Worm (Caenorhabditis elegans) whole organism, L2 larva: Measurements from ENCODE around the gene C49G7.10.

Experiments used
- ZK546.5 ChIP-seq: sonication (generic microtip); optimal IDR thresholded peaks from 2 replicates; lab custom pipeline; 2017; ENCODE audit warnings: missing biosample characterization, missing genetic modification characterization
- alr-1 ChIP-seq: fragments of 150-350 bp; optimal IDR thresholded peaks from 2 replicates; lab custom pipeline; 2014; ENCODE audit warnings: missing biosample characterization, missing genetic modification characterization
- aly-2 ChIP-seq: fragments of 150-350 bp; optimal IDR thresholded peaks from 2 replicates; lab custom pipeline; 2014; ENCODE audit warnings: missing biosample characterization, missing genetic modification characterization
- ama-1 ChIP-seq: fragments of 150-350 bp; optimal IDR thresholded peaks from 2 replicates; lab custom pipeline; 2018; ENCODE audit warnings: inconsistent platforms
- egl-27 ChIP-seq: sonication (generic microtip); optimal IDR thresholded peaks from 3 replicates; lab custom pipeline; 2017; ENCODE audit warnings: missing biosample characterization, missing genetic modification reagents, missing genetic modification characterization
- fos-1 ChIP-seq: fragments of 150-350 bp; optimal IDR thresholded peaks from 2 replicates; lab custom pipeline; 2014; ENCODE audit warnings: missing biosample characterization, missing genetic modification characterization
- mdl-1 ChIP-seq, 2 experiments: fragments of 150-350 bp in 1 of 2; sonication (generic microtip) in 1 of 2; optimal IDR thresholded peaks; 2 replicates each; lab custom pipeline; 2017; ENCODE audit warnings: missing biosample characterization in 2 of 2, missing genetic modification characterization in 2 of 2
- nhr-11 ChIP-seq: fragments of 150-350 bp; optimal IDR thresholded peaks from 2 replicates; lab custom pipeline; 2014; ENCODE audit warnings: missing biosample characterization, missing genetic modification characterization
- nhr-6 ChIP-seq: fragments of 150-350 bp; optimal IDR thresholded peaks from 2 replicates; lab custom pipeline; 2014; ENCODE audit warnings: missing biosample characterization, missing genetic modification characterization
- sem-4 ChIP-seq: fragments of 150-350 bp; optimal IDR thresholded peaks from 2 replicates; lab custom pipeline; 2014; ENCODE audit warnings: missing biosample characterization, missing genetic modification reagents, missing genetic modification characterization
- skn-1 ChIP-seq: sonication (generic microtip); optimal IDR thresholded peaks from 2 replicates; lab custom pipeline; 2017; ENCODE audit warnings: missing biosample characterization, missing genetic modification characterization
- unc-62 ChIP-seq: fragments of 150-350 bp; optimal IDR thresholded peaks from 2 replicates; lab custom pipeline; 2014; ENCODE audit warnings: missing biosample characterization, missing genetic modification reagents, missing genetic modification characterization

DNA sequence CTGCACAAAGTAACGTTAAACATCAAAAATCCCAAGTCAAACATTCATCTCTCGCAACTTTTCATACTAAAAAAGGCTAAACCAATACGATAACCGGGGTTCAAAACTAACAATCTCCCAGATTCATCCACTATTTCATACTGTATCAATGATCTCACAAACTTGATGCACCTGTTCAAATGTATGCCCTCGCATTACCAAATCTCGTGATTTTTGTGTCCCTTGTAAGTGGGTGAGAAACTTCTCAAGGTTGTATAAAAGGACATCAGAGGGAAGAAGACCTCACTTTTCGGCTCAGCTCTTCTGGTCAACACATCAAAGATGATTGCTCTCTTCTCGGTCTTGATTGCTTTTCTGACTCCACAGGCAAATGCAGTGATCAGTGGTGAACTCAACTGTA is 1.8 kb upstream of the C49G7.10 start, which contains the start of gene phat-3:
- TF ChIP-seq sem-4 (tag; lab: Kevin White, UChicago), result no peak
- TF ChIP-seq ama-1 (lab: Kevin White, UChicago), result no peak
- no peak for TF ChIP-seq nhr-11 (tag; lab: Kevin White, UChicago)
- TF ChIP-seq aly-2 (tag; lab: Kevin White, UChicago), result no peak
- TF ChIP-seq alr-1 (tag; lab: Kevin White, UChicago), result no peak
- TF ChIP-seq egl-27, result no peak
- no peak for TF ChIP-seq mdl-1 (tag; optimal IDR thresholded peaks at IDR 0.05; lab: Kevin White, UChicago)
- TF ChIP-seq skn-1, result no peak
- TF ChIP-seq unc-62 (GFP tag; lab: Kevin White, UChicago), result no peak
- no peak for TF ChIP-seq fos-1 (tag; lab: Kevin White, UChicago)
- TF ChIP-seq ZK546.5, result no peak
- no peak for TF ChIP-seq nhr-6 (tag; lab: Kevin White, UChicago)
